Worm (Caenorhabditis elegans): ENCODE data around the gene C47A4.3.

The C47A4.3 gene

ce11 chrIV:13701472-13701871 lies 40.7 kb downstream of the C47A4.3 start:
- TF ChIP-seq B0310.2 (tag; optimal IDR thresholded peaks at IDR 0.05): no peak
- TF ChIP-seq ceh-36 (tag; optimal IDR thresholded peaks at IDR 0.05): no peak
- no peak for TF ChIP-seq flt-1 (GFP tag; IDR thresholded peaks at IDR 0.05)
- no peak for TF ChIP-seq hmbx-1 (tag; optimal IDR thresholded peaks at IDR 0.05)
- no peak for TF ChIP-seq sea-1 (GFP tag; conservative IDR thresholded peaks at IDR 0.05)

DNA sequence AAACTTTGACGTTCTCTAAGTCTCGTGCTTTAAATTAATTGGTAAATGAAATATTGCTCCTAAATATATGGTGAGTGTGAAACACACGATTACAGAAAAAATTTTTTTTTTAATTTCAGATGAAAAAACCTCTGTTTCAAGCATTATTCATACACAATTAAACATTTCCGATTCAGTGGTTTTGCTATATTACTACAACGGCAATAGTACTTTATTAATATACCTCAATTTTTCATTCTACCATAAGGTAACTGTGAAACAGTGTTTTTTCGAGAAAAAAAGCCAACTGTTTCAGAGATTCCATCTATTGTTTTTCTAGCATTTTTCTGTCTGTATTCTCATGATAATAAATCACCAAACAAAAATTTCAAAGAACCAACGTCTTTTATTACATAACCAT lies 41.3 kb downstream of the C47A4.3 start:
- TF ChIP-seq sea-1 (GFP tag; conservative IDR thresholded peaks at IDR 0.05) (no peak), ceh-36 (tag; optimal IDR thresholded peaks at IDR 0.05) (no peak), aly-1 (tag; optimal IDR thresholded peaks at IDR 0.05) (no peak)

- TF ChIP-seq F13C5.2 (tag; optimal IDR thresholded peaks at IDR 0.05): no peak
- TF ChIP-seq ceh-13 (GFP tag; optimal IDR thresholded peaks at IDR 0.05): no peak
- no peak for TF ChIP-seq flt-1 (GFP tag; IDR thresholded peaks at IDR 0.05)
- no peak for TF ChIP-seq pes-1 (GFP tag; IDR thresholded peaks at IDR 0.05)
- no peak for TF ChIP-seq ama-1 (optimal IDR thresholded peaks at IDR 0.05)
- no peak for TF ChIP-seq hmbx-1 (tag; optimal IDR thresholded peaks at IDR 0.05)
- no peak for TF ChIP-seq scrt-1 (GFP tag; IDR thresholded peaks at IDR 0.05)
- no peak for TF ChIP-seq ceh-36 (tag; optimal IDR thresholded peaks at IDR 0.05)
- TF ChIP-seq tbx-11 (GFP tag; IDR thresholded peaks at IDR 0.05): no peak
- no peak for TF ChIP-seq B0310.2 (tag; optimal IDR thresholded peaks at IDR 0.05)
- TF ChIP-seq sea-1 (GFP tag; conservative IDR thresholded peaks at IDR 0.05): no peak
- no peak for TF ChIP-seq aly-1 (tag; optimal IDR thresholded peaks at IDR 0.05)
Measured at ce11 chrIV:13699384-13699788, 42.8 kb downstream of the C47A4.3 start.

DNA sequence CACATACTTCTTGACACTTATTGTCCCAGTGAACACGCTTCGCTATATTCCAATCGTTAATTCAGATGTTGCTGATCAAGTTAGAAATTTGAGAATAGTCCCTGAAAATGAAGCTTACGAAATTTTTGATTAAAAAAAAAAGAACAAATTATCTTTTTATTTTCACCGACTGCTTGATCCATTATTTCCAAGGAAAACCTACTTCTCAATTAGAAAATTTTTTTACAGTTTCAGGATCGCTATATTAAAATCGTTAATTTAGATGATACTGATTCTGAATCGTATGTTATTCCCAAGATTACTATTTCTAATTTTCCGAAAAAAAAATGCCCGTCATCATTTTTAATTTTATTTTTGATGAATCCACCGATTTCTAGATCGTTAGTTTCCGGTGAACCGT lies 43.5 kb downstream of the C47A4.3 start, which contains the start of gene T23G4.127:
T23G4.127 (minus strand) TSS at position 101 of the 400 bp plus-strand sequence.
- TF ChIP-seq ceh-36 (tag; optimal IDR thresholded peaks at IDR 0.05) (no peak), aly-1 (tag; optimal IDR thresholded peaks at IDR 0.05) (no peak), hnd-1 (tag; optimal IDR thresholded peaks at IDR 0.05) (no peak), tra-4 (tag; optimal IDR thresholded peaks at IDR 0.05) (no peak), tbx-11 (GFP tag; IDR thresholded peaks at IDR 0.05) (no peak), F13C5.2 (tag; optimal IDR thresholded peaks at IDR 0.05) (no peak), ets-7 (tag; optimal IDR thresholded peaks at IDR 0.05) (no peak), flt-1 (GFP tag; IDR thresholded peaks at IDR 0.05) (no peak), hmg-4 (GFP tag; optimal IDR thresholded peaks at IDR 0.05) (no peak), tbx-37 (GFP tag; conservative IDR thresholded peaks at IDR 0.05) (no peak), scrt-1 (GFP tag; IDR thresholded peaks at IDR 0.05) (no peak), ama-1 (optimal IDR thresholded peaks at IDR 0.05) (no peak), hmbx-1 (tag; optimal IDR thresholded peaks at IDR 0.05) (no peak), pes-1 (GFP tag; IDR thresholded peaks at IDR 0.05) (no peak), sea-1 (GFP tag; conservative IDR thresholded peaks at IDR 0.05) (no peak), ceh-13 (GFP tag; optimal IDR thresholded peaks at IDR 0.05) (no peak), B0310.2 (tag; optimal IDR thresholded peaks at IDR 0.05) (no peak)

DNA sequence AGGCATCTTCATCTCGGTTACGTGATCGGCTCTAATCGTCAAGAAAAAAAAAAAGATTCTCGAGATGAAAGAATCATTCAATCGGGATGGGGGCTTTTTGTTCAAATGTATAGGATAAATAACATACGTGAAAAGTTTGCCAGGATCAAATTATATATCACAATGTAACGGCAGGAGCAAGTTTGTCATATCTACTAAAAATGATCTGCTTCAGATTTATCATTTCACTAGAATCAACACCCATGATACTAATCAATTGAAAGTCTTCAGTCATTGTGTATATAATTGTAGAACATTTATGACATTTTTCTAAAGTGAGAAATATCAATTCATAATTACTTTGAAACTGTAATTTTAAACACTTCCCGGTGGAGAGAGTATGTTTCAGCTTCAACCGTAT lies 45.2 kb downstream of the C47A4.3 start:
- TF ChIP-seq ceh-36 (tag; optimal IDR thresholded peaks at IDR 0.05) (no peak), F13C5.2 (tag; optimal IDR thresholded peaks at IDR 0.05) (no peak), tbx-37 (GFP tag; conservative IDR thresholded peaks at IDR 0.05) (no peak), ceh-13 (GFP tag; optimal IDR thresholded peaks at IDR 0.05) (no peak), sea-1 (GFP tag; conservative IDR thresholded peaks at IDR 0.05) (no peak), flt-1 (GFP tag; IDR thresholded peaks at IDR 0.05) (no peak), ama-1 (optimal IDR thresholded peaks at IDR 0.05) (no peak), hmg-4 (GFP tag; optimal IDR thresholded peaks at IDR 0.05) (no peak), tbx-11 (GFP tag; IDR thresholded peaks at IDR 0.05) (no peak), pes-1 (GFP tag; IDR thresholded peaks at IDR 0.05) (no peak), B0310.2 (tag; optimal IDR thresholded peaks at IDR 0.05) (no peak), tra-4 (tag; optimal IDR thresholded peaks at IDR 0.05) (no peak), hmbx-1 (tag; optimal IDR thresholded peaks at IDR 0.05) (no peak), aly-1 (tag; optimal IDR thresholded peaks at IDR 0.05) (no peak), hnd-1 (tag; optimal IDR thresholded peaks at IDR 0.05) (no peak), ets-7 (tag; optimal IDR thresholded peaks at IDR 0.05) (no peak), scrt-1 (GFP tag; IDR thresholded peaks at IDR 0.05) (no peak)

DNA sequence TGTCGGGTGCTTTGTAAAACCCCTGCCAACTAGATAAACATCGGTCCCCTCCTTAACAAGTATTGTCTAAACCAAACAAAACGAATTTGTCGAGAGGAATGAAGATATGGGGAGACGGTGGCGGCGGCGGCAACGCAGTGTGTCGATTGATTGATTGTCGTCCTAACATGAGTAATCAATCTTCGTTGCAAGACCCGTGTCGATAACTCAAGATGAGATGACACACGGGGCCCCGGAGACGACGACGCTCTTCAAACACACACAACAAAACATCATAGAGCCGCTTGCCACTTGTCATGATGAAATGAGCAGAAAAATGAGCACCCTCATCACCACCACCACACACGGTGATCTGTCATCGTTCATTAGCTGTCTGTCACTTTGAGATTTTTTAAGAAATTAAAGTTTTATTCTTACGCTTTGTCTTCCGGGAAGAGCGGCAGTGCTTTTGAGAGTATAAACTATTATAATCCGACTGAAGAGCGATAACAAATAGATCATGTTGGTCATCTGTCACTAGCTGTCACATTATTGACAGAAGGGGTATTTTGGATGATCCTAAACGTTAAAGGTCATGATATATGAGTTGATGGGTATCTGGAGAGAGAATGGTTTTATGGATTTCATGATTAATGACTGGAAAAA lies 46.3 kb downstream of the C47A4.3 start:
- TF ChIP-seq sea-1 (GFP tag; conservative IDR thresholded peaks at IDR 0.05) (no peak), ets-7 (tag; optimal IDR thresholded peaks at IDR 0.05) (no peak), B0310.2 (tag; optimal IDR thresholded peaks at IDR 0.05) (no peak), ceh-13 (GFP tag; optimal IDR thresholded peaks at IDR 0.05) (no peak), tbx-11 (GFP tag; IDR thresholded peaks at IDR 0.05) (no peak), scrt-1 (GFP tag; IDR thresholded peaks at IDR 0.05) (no peak), flt-1 (GFP tag; IDR thresholded peaks at IDR 0.05) (no peak), tra-4 (tag; optimal IDR thresholded peaks at IDR 0.05) (no peak), aly-1 (tag; optimal IDR thresholded peaks at IDR 0.05) (no peak), ama-1 (optimal IDR thresholded peaks at IDR 0.05) (no peak), hnd-1 (tag; optimal IDR thresholded peaks at IDR 0.05) (no peak), ceh-36 (tag; optimal IDR thresholded peaks at IDR 0.05) (no peak), hmbx-1 (tag; optimal IDR thresholded peaks at IDR 0.05) (no peak), F13C5.2 (tag; optimal IDR thresholded peaks at IDR 0.05) (no peak), tbx-37 (GFP tag; conservative IDR thresholded peaks at IDR 0.05) (no peak), pes-1 (GFP tag; IDR thresholded peaks at IDR 0.05) (no peak), hmg-4 (GFP tag; optimal IDR thresholded peaks at IDR 0.05) (no peak)

- no peak for TF ChIP-seq ceh-13 (GFP tag; optimal IDR thresholded peaks at IDR 0.05)
- TF ChIP-seq ceh-36 (tag; optimal IDR thresholded peaks at IDR 0.05): no peak
- no peak for TF ChIP-seq sea-1 (GFP tag; conservative IDR thresholded peaks at IDR 0.05)
- no peak for TF ChIP-seq hmg-4 (GFP tag; optimal IDR thresholded peaks at IDR 0.05)
- no peak for TF ChIP-seq tbx-11 (GFP tag; IDR thresholded peaks at IDR 0.05)
- TF ChIP-seq B0310.2 (tag; optimal IDR thresholded peaks at IDR 0.05): no peak
- no peak for TF ChIP-seq tra-4 (tag; optimal IDR thresholded peaks at IDR 0.05)
- no peak for TF ChIP-seq aly-1 (tag; optimal IDR thresholded peaks at IDR 0.05)
- TF ChIP-seq tbx-37 (GFP tag; conservative IDR thresholded peaks at IDR 0.05): no peak
- no peak for TF ChIP-seq scrt-1 (GFP tag; IDR thresholded peaks at IDR 0.05)
Measured at ce11 chrIV:13695302-13695701, 46.8 kb downstream of the C47A4.3 start.
